Worm (Caenorhabditis elegans): ENCODE measurements around the gene pct-1.

- TF ChIP-seq W03F9.2 (tag; optimal IDR thresholded peaks at IDR 0.05) (no peak), him-1 (tag; optimal IDR thresholded peaks at IDR 0.05) (no peak)
Observed at ce11 chrIV:8221946-8222345, 45.7 kb downstream of the pct-1 start, which contains the start of gene gpx-6.

Measured in whole organism, L4/young adult.